Worm (Caenorhabditis elegans): ENCODE measurements around the gene wbp-2.

The wbp-2 gene

ce11 chrII:9372991-9373390 lies 43.4 kb downstream of the wbp-2 start, which contains the start of gene C06C3.4:
C06C3.4 (plus strand) TSS chrII:9373291.
- TF ChIP-seq tbx-37 (GFP tag; conservative IDR thresholded peaks at IDR 0.05) = no peak

ce11 chrII:9374807-9375206 lies 45.2 kb downstream of the wbp-2 start, which contains the start of gene C06C3.12:
C06C3.12 (plus strand) TSS chrII:9375107.
- TF ChIP-seq ceh-13 (GFP tag; optimal IDR thresholded peaks at IDR 0.05) (no peak), flt-1 (GFP tag; IDR thresholded peaks at IDR 0.05) (no peak), aly-1 (tag; optimal IDR thresholded peaks at IDR 0.05) (no peak), hmbx-1 (tag; optimal IDR thresholded peaks at IDR 0.05) (no peak), ceh-36 (tag; optimal IDR thresholded peaks at IDR 0.05) (no peak)

ce11 chrII:9377158-9377557 lies 47.6 kb downstream of the wbp-2 start, which contains the start of gene C06C3.10:
C06C3.10 (minus strand) TSS chrII:9377258.
- no peak for TF ChIP-seq hmbx-1 (tag; optimal IDR thresholded peaks at IDR 0.05)
- no peak for TF ChIP-seq tra-4 (tag; optimal IDR thresholded peaks at IDR 0.05)
- no peak for TF ChIP-seq tbx-11 (GFP tag; IDR thresholded peaks at IDR 0.05)
- TF ChIP-seq ets-7 (tag; optimal IDR thresholded peaks at IDR 0.05) = no peak
- no peak for TF ChIP-seq sea-1 (GFP tag; conservative IDR thresholded peaks at IDR 0.05)
- no peak for TF ChIP-seq hnd-1 (tag; optimal IDR thresholded peaks at IDR 0.05)
- no peak for TF ChIP-seq scrt-1 (GFP tag; IDR thresholded peaks at IDR 0.05)
- TF ChIP-seq ceh-13 (GFP tag; optimal IDR thresholded peaks at IDR 0.05) = no peak
- TF ChIP-seq F13C5.2 (tag; optimal IDR thresholded peaks at IDR 0.05) = no peak
- no peak for TF ChIP-seq flt-1 (GFP tag; IDR thresholded peaks at IDR 0.05)
- no peak for TF ChIP-seq hmg-4 (GFP tag; optimal IDR thresholded peaks at IDR 0.05)
- TF ChIP-seq ceh-36 (tag; optimal IDR thresholded peaks at IDR 0.05) = no peak

ce11 chrII:9378174-9378573 lies 48.6 kb downstream of the wbp-2 start:
- TF ChIP-seq pes-1 (GFP tag; IDR thresholded peaks at IDR 0.05) = no peak
- TF ChIP-seq sea-1 (GFP tag; conservative IDR thresholded peaks at IDR 0.05) = no peak
- no peak for TF ChIP-seq tra-4 (tag; optimal IDR thresholded peaks at IDR 0.05)
- TF ChIP-seq hnd-1 (tag; optimal IDR thresholded peaks at IDR 0.05) = no peak
- TF ChIP-seq hmbx-1 (tag; optimal IDR thresholded peaks at IDR 0.05) = no peak
- no peak for TF ChIP-seq tbx-11 (GFP tag; IDR thresholded peaks at IDR 0.05)
- TF ChIP-seq hmg-4 (GFP tag; optimal IDR thresholded peaks at IDR 0.05) = no peak
- no peak for TF ChIP-seq tbx-37 (GFP tag; conservative IDR thresholded peaks at IDR 0.05)
- TF ChIP-seq ceh-36 (tag; optimal IDR thresholded peaks at IDR 0.05) = no peak

ce11 chrII:9379796-9380195 lies 50.2 kb downstream of the wbp-2 start, which contains the start of gene srh-48:
srh-48 (plus strand) TSS chrII:9380096.
- TF ChIP-seq ama-1 (optimal IDR thresholded peaks at IDR 0.05) = no peak
- no peak for TF ChIP-seq aly-1 (tag; optimal IDR thresholded peaks at IDR 0.05)
- TF ChIP-seq tbx-11 (GFP tag; IDR thresholded peaks at IDR 0.05) = no peak
- no peak for TF ChIP-seq hnd-1 (tag; optimal IDR thresholded peaks at IDR 0.05)
- TF ChIP-seq ets-7 (tag; optimal IDR thresholded peaks at IDR 0.05) = no peak
- TF ChIP-seq pes-1 (GFP tag; IDR thresholded peaks at IDR 0.05) = no peak
- TF ChIP-seq flt-1 (GFP tag; IDR thresholded peaks at IDR 0.05) = no peak
- TF ChIP-seq tra-4 (tag; optimal IDR thresholded peaks at IDR 0.05) = no peak
- TF ChIP-seq scrt-1 (GFP tag; IDR thresholded peaks at IDR 0.05) = no peak

Data from whole organism, early embryonic.